Worm (Caenorhabditis elegans) whole organism, L1 larva: ENCODE data around the gene ctl-3.

Source experiments
- C04F5.9 ChIP-seq: sonication (generic microtip); optimal IDR thresholded peaks from 2 replicates; lab custom pipeline; 2016; ENCODE audit warnings: missing genetic modification characterization, missing compliant biosample characterization
- C16A3.4 ChIP-seq: fragments of 150-350 bp; optimal IDR thresholded peaks from 2 replicates; lab custom pipeline; 2014; ENCODE audit warnings: missing biosample characterization, missing genetic modification characterization
- F16B12.6 ChIP-seq: fragments of 150-350 bp; optimal IDR thresholded peaks from 2 replicates; lab custom pipeline; 2014; ENCODE audit warnings: missing biosample characterization, missing genetic modification characterization
- Y116A8C.19 ChIP-seq: sonication (generic microtip); optimal IDR thresholded peaks from 2 replicates; lab custom pipeline; 2016; ENCODE audit warnings: missing compliant biosample characterization, missing genetic modification characterization, borderline replicate concordance
- aly-2 ChIP-seq: fragments of 150-350 bp; optimal IDR thresholded peaks from 2 replicates; lab custom pipeline; 2014; ENCODE audit warnings: missing biosample characterization, missing genetic modification characterization
- blmp-1 ChIP-seq: fragments of 150-350 bp; optimal IDR thresholded peaks from 2 replicates; lab custom pipeline; 2014; ENCODE audit warnings: missing biosample characterization, missing genetic modification characterization
- ceh-8 ChIP-seq: fragments of 200-800 bp; sonication (Bioruptor generic); optimal IDR thresholded peaks from 2 replicates; lab custom pipeline; 2018; ENCODE audit warnings: mild to moderate bottlenecking, missing genetic modification characterization, moderate library complexity, missing compliant biosample characterization
- ceh-88 ChIP-seq: fragments of 200-800 bp; sonication (Bioruptor generic); IDR thresholded peaks from 2 replicates; pipeline ENCODE4 v1.3.6; 2022; ENCODE audit warnings: missing genetic modification characterization, missing compliant biosample characterization
- ces-1 ChIP-seq: fragments of 150-350 bp; optimal IDR thresholded peaks from 2 replicates; lab custom pipeline; 2014; ENCODE audit warnings: missing biosample characterization, missing genetic modification reagents, missing genetic modification characterization
- dsc-1 ChIP-seq: sonication (generic microtip); optimal IDR thresholded peaks from 2 replicates; lab custom pipeline; 2016; ENCODE audit warnings: mild to moderate bottlenecking, missing genetic modification characterization, missing compliant biosample characterization
- efl-1 ChIP-seq, 4 experiments: fragments of 150-350 bp; optimal IDR thresholded peaks in 3 of 4; peaks in 1 of 4; 1 replicate in 1 of 4; 2 replicates in 3 of 4; lab custom pipeline; 2014; ENCODE audit warnings: missing biosample characterization in 2 of 4, missing genetic modification characterization in 2 of 4, missing genetic modification reagents in 2 of 4
- egl-13 ChIP-seq: sonication (generic microtip); optimal IDR thresholded peaks from 2 replicates; lab custom pipeline; 2016; ENCODE audit warnings: missing genotype, missing genetic modification reagents, missing genetic modification characterization, missing compliant biosample characterization
- egl-27 ChIP-seq, 2 experiments: fragments of 150-350 bp in 1 of 2; sonication (generic microtip); optimal IDR thresholded peaks; 3 replicates each; lab custom pipeline; 2017 to 2018; ENCODE audit warnings: missing biosample characterization in 2 of 2, missing genetic modification characterization in 2 of 2, missing genetic modification reagents in 2 of 2
- elt-2 ChIP-seq: sonication (generic microtip); optimal IDR thresholded peaks from 2 replicates; lab custom pipeline; 2016; ENCODE audit warnings: missing genetic modification characterization, mild to moderate bottlenecking, inconsistent platforms, missing compliant biosample characterization, missing genetic modification reagents
- ets-5 ChIP-seq: fragments of 200-800 bp; sonication (Bioruptor generic); IDR thresholded peaks from 2 replicates; pipeline ENCODE4 v1.3.6; 2022; ENCODE audit warnings: missing genetic modification characterization, missing compliant biosample characterization
- fos-1 ChIP-seq: fragments of 150-350 bp; optimal IDR thresholded peaks from 2 replicates; lab custom pipeline; 2014; ENCODE audit warnings: missing biosample characterization, missing genetic modification characterization
- grh-1 ChIP-seq: fragments of 200-800 bp; sonication (Bioruptor generic); IDR thresholded peaks from 2 replicates; pipeline ENCODE4 v1.3.6; 2022; ENCODE audit warnings: missing genetic modification reagents, missing genetic modification characterization, missing compliant biosample characterization
- hlh-17 ChIP-seq: fragments of 200-800 bp; sonication (Bioruptor generic); optimal IDR thresholded peaks from 2 replicates; lab custom pipeline; 2018; ENCODE audit warnings: missing genetic modification characterization, mild to moderate bottlenecking, missing compliant biosample characterization, moderate library complexity, borderline replicate concordance
- hlh-4 ChIP-seq: sonication (generic microtip); optimal IDR thresholded peaks from 2 replicates; lab custom pipeline; 2016; ENCODE audit warnings: mild to moderate bottlenecking, missing genetic modification characterization, missing compliant biosample characterization
- hpl-2 ChIP-seq: fragments of 150-350 bp; optimal IDR thresholded peaks from 2 replicates; lab custom pipeline; 2014; ENCODE audit warnings: missing biosample characterization, missing genetic modification reagents, missing genetic modification characterization
- jun-1 ChIP-seq: fragments of 150-350 bp; optimal IDR thresholded peaks from 2 replicates; lab custom pipeline; 2014; ENCODE audit warnings: missing biosample characterization, missing genetic modification reagents, missing genetic modification characterization
- lin-13 ChIP-seq: fragments of 150-350 bp; optimal IDR thresholded peaks from 2 replicates; lab custom pipeline; 2014; ENCODE audit warnings: missing biosample characterization, missing genetic modification reagents, missing genetic modification characterization
- lin-15B ChIP-seq: fragments of 150-350 bp; sonication (generic microtip); optimal IDR thresholded peaks from 3 replicates; lab custom pipeline; 2014; ENCODE audit warnings: missing biosample characterization, missing genetic modification characterization
- lin-35 ChIP-seq, 2 experiments: fragments of 150-350 bp; optimal IDR thresholded peaks; 2 replicates each; lab custom pipeline; 2014; ENCODE audit warnings: missing biosample characterization in 2 of 2, missing genetic modification characterization in 2 of 2, missing genetic modification reagents in 2 of 2
- lin-39 ChIP-seq: fragments of 150-350 bp; optimal IDR thresholded peaks from 2 replicates; lab custom pipeline; 2014; ENCODE audit warnings: missing biosample characterization, missing genetic modification reagents, missing genetic modification characterization
- lir-3 ChIP-seq: sonication (generic microtip); optimal IDR thresholded peaks from 2 replicates; lab custom pipeline; 2016; ENCODE audit warnings: mild to moderate bottlenecking, missing genetic modification characterization, moderate library complexity, missing compliant biosample characterization; ENCODE audit not compliant: poor library complexity
- lsy-2 ChIP-seq, 2 experiments: fragments of 150-350 bp; optimal IDR thresholded peaks; 2 replicates each; lab custom pipeline; 2014; ENCODE audit warnings: missing biosample characterization in 2 of 2, missing genetic modification characterization in 2 of 2
- mab-9 ChIP-seq: fragments of 200-800 bp; sonication (Bioruptor generic); IDR thresholded peaks from 2 replicates; pipeline ENCODE4 v1.3.6; 2022; ENCODE audit warnings: missing genetic modification reagents, missing genetic modification characterization, missing compliant biosample characterization
- mef-2 ChIP-seq: fragments of 150-350 bp; optimal IDR thresholded peaks from 2 replicates; lab custom pipeline; 2014; ENCODE audit warnings: missing biosample characterization, missing genetic modification characterization
- mep-1 ChIP-seq: fragments of 150-350 bp; optimal IDR thresholded peaks from 2 replicates; lab custom pipeline; 2014; ENCODE audit warnings: missing biosample characterization, missing genetic modification characterization
- nhr-11 ChIP-seq: fragments of 150-350 bp; optimal IDR thresholded peaks from 2 replicates; lab custom pipeline; 2014; ENCODE audit warnings: missing biosample characterization, missing genetic modification characterization
- nhr-12 ChIP-seq: sonication (generic microtip); optimal IDR thresholded peaks from 2 replicates; lab custom pipeline; 2017; ENCODE audit warnings: missing biosample characterization, missing genetic modification characterization
- nhr-237 ChIP-seq: fragments of 150-350 bp; optimal IDR thresholded peaks from 2 replicates; lab custom pipeline; 2014; ENCODE audit warnings: missing biosample characterization, missing genetic modification characterization
- nhr-47 ChIP-seq: sonication (generic microtip); optimal IDR thresholded peaks from 2 replicates; lab custom pipeline; 2016; ENCODE audit warnings: mild to moderate bottlenecking, missing genetic modification characterization, moderate library complexity, missing compliant biosample characterization
- nhr-71 ChIP-seq: sonication (generic microtip); optimal IDR thresholded peaks from 2 replicates; lab custom pipeline; 2016; ENCODE audit warnings: mild to moderate bottlenecking, missing genetic modification characterization, moderate library complexity, missing compliant biosample characterization
- nhr-84 ChIP-seq: sonication (generic microtip); optimal IDR thresholded peaks from 2 replicates; lab custom pipeline; 2017; ENCODE audit warnings: missing biosample characterization, missing genetic modification characterization
- nhr-85 ChIP-seq: sonication (generic microtip); peaks from one replicate; lab custom pipeline; 2016; ENCODE audit warnings: missing genetic modification characterization, inconsistent platforms, missing compliant biosample characterization
- pqm-1 ChIP-seq: sonication (generic microtip); optimal IDR thresholded peaks from 3 replicates; lab custom pipeline; 2017; ENCODE audit warnings: missing biosample characterization, missing genetic modification characterization
- rnt-1 ChIP-seq: sonication (generic microtip); optimal IDR thresholded peaks from 2 replicates; lab custom pipeline; 2016; ENCODE audit warnings: mild to moderate bottlenecking, missing genetic modification characterization, moderate library complexity, missing compliant biosample characterization
- skn-1 ChIP-seq: fragments of 150-350 bp; optimal IDR thresholded peaks from 2 replicates; lab custom pipeline; 2014; ENCODE audit warnings: missing biosample characterization, missing genetic modification characterization
- snu-23 ChIP-seq: sonication (generic microtip); optimal IDR thresholded peaks from 2 replicates; lab custom pipeline; 2016; ENCODE audit warnings: missing genetic modification characterization, missing compliant biosample characterization
- sox-4 ChIP-seq: sonication (generic microtip); optimal IDR thresholded peaks from 2 replicates; lab custom pipeline; 2016; ENCODE audit warnings: missing genetic modification characterization, missing compliant biosample characterization
- swsn-7 ChIP-seq: sonication (generic microtip); optimal IDR thresholded peaks from 2 replicates; lab custom pipeline; 2016; ENCODE audit warnings: missing genetic modification characterization, missing compliant biosample characterization
- tlp-1 ChIP-seq: fragments of 150-350 bp; optimal IDR thresholded peaks from 2 replicates; lab custom pipeline; 2014; ENCODE audit warnings: missing biosample characterization, missing genetic modification characterization
- unc-130 ChIP-seq: fragments of 150-350 bp; optimal IDR thresholded peaks from 2 replicates; lab custom pipeline; 2017; ENCODE audit warnings: missing biosample characterization, missing genetic modification characterization, inconsistent platforms
- unc-86 ChIP-seq: sonication (generic microtip); optimal IDR thresholded peaks from 2 replicates; lab custom pipeline; 2016; ENCODE audit warnings: missing genetic modification characterization, missing compliant biosample characterization
- vab-15 ChIP-seq: sonication (generic microtip); optimal IDR thresholded peaks from 2 replicates; lab custom pipeline; 2017; ENCODE audit warnings: missing genotype, mild to moderate bottlenecking, missing genetic modification characterization, missing compliant biosample characterization
- zag-1 ChIP-seq: fragments of 150-350 bp; optimal IDR thresholded peaks from 2 replicates; lab custom pipeline; 2014; ENCODE audit warnings: missing biosample characterization, missing genetic modification characterization
- zip-4 ChIP-seq: fragments of 200-800 bp; sonication (Bioruptor generic); optimal IDR thresholded peaks from 2 replicates; lab custom pipeline; 2018; ENCODE audit warnings: mild to moderate bottlenecking, missing genetic modification characterization, moderate library complexity, missing compliant biosample characterization
- ztf-11 ChIP-seq, 2 experiments: sonication (generic microtip); optimal IDR thresholded peaks; 2 replicates each; lab custom pipeline; 2016 to 2017; ENCODE audit warnings: missing genetic modification characterization in 2 of 2, missing biosample characterization in 1 of 2, missing compliant biosample characterization in 1 of 2
- ztf-4 ChIP-seq: fragments of 150-350 bp; optimal IDR thresholded peaks from 2 replicates; lab custom pipeline; 2014; ENCODE audit warnings: missing biosample characterization, missing genetic modification characterization

ctl-3 gene

DNA sequence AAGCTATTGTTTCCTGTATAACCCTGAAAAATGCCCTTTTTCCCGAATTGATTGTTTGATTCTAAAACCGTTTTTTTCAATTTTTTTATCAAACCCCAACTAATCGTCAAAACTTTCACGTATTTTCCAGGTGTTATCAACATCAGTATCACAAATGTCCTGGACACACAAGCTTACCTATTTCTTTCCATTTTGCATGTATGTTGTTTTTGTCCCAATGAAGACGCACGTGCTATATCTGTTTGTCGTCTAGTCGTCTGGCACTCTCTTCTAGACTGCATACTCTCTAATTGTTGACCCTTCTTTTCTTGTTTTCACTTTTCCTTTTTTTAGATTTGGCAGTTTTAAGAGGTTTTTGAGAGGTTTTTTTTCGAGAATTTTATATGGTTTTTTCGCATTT is 14.3 kb downstream of the ctl-3 start (continued):
- peak; percentile 30 to 49 for TF ChIP-seq efl-1 (optimal IDR thresholded peaks at IDR 0.05; lab: Kevin White, UChicago)
- TF ChIP-seq efl-1 (GFP tag; optimal IDR thresholded peaks at IDR 0.05 in 1 of 2; lab: Kevin White, UChicago), result peak in 1 of 2 experiments; percentile 72
- TF ChIP-seq lin-35 (GFP tag; optimal IDR thresholded peaks at IDR 0.05; lab: Kevin White, UChicago), result peak; percentile 14 to 68
- no peak for TF ChIP-seq ces-1 (GFP tag; lab: Kevin White, UChicago)
- TF ChIP-seq lsy-2 (tag; optimal IDR thresholded peaks at IDR 0.05; lab: Kevin White, UChicago), result peak; percentile 24 to 46
- no peak for TF ChIP-seq grh-1 (GFP tag; lab: Robert Waterston, UW)
- TF ChIP-seq Y116A8C.19 (tag; lab: Kevin White, UChicago), result no peak
- TF ChIP-seq nhr-12 (tag; lab: Kevin White, UChicago), result no peak
- no peak for TF ChIP-seq nhr-84 (tag; lab: Kevin White, UChicago)
- TF ChIP-seq elt-2 (tag; lab: Kevin White, UChicago), result peak; percentile 87
- TF ChIP-seq unc-86, result no peak
- TF ChIP-seq hlh-17 (GFP tag; lab: Kevin White, UChicago), result no peak
- TF ChIP-seq nhr-85 (tag; lab: Kevin White, UChicago), result peak; percentile 85
- no peak for TF ChIP-seq ztf-4 (tag; lab: Kevin White, UChicago)
- no peak for TF ChIP-seq zip-4 (GFP tag; lab: Kevin White, UChicago)
- TF ChIP-seq skn-1 (tag; lab: Kevin White, UChicago), result peak; percentile 66
- TF ChIP-seq ceh-8 (GFP tag; lab: Kevin White, UChicago), result no peak
- TF ChIP-seq nhr-47 (tag; lab: Kevin White, UChicago), result peak; percentile 9
- TF ChIP-seq rnt-1 (tag; lab: Kevin White, UChicago), result peak; percentile 2
- no peak for TF ChIP-seq vab-15 (tag; lab: Kevin White, UChicago)
- no peak for TF ChIP-seq C16A3.4
- TF ChIP-seq F16B12.6 (tag; lab: Kevin White, UChicago), result no peak
- TF ChIP-seq nhr-11 (tag; lab: Kevin White, UChicago), result no peak
- TF ChIP-seq lin-15B (tag; lab: Kevin White, UChicago), result no peak
- peak; percentile 95 for TF ChIP-seq blmp-1 (tag; lab: Kevin White, UChicago)
- TF ChIP-seq aly-2 (tag; lab: Kevin White, UChicago), result no peak
- peak; percentile 19 for TF ChIP-seq swsn-7 (tag; lab: Kevin White, UChicago)
- no peak for TF ChIP-seq egl-13 (tag; lab: Kevin White, UChicago)
- no peak for TF ChIP-seq unc-130 (tag; lab: Kevin White, UChicago)
- no peak for TF ChIP-seq mef-2 (tag; lab: Kevin White, UChicago)
- TF ChIP-seq egl-27 (tag; optimal IDR thresholded peaks at IDR 0.05; lab: Kevin White, UChicago), result no peak
- TF ChIP-seq ztf-11 (tag; optimal IDR thresholded peaks at IDR 0.05; lab: Kevin White, UChicago), result no peak
- no peak for TF ChIP-seq dsc-1 (tag; lab: Kevin White, UChicago)
- TF ChIP-seq nhr-237 (tag; lab: Kevin White, UChicago), result no peak
- peak; percentile 32 for TF ChIP-seq fos-1
- TF ChIP-seq hlh-4 (tag; lab: Kevin White, UChicago), result no peak
- TF ChIP-seq tlp-1 (tag; lab: Kevin White, UChicago), result no peak
- TF ChIP-seq snu-23 (GFP tag; lab: Kevin White, UChicago), result peak; percentile 77
- TF ChIP-seq zag-1, result no peak
- no peak for TF ChIP-seq pqm-1 (tag; lab: Kevin White, UChicago)
- TF ChIP-seq sox-4, result no peak
- TF ChIP-seq ceh-88 (GFP tag; lab: Robert Waterston, UW), result no peak
- TF ChIP-seq jun-1 (tag; lab: Kevin White, UChicago), result no peak
- TF ChIP-seq ets-5 (GFP tag; lab: Robert Waterston, UW), result no peak
- peak; percentile 69 for TF ChIP-seq nhr-71 (tag; lab: Kevin White, UChicago)
- TF ChIP-seq lin-13 (GFP tag; lab: Kevin White, UChicago), result no peak
- no peak for TF ChIP-seq lin-39 (tag; lab: Kevin White, UChicago)
- TF ChIP-seq mep-1, result peak; percentile 75
- no peak for TF ChIP-seq C04F5.9 (tag; lab: Kevin White, UChicago)
- TF ChIP-seq lir-3 (tag; lab: Kevin White, UChicago), result no peak
- TF ChIP-seq hpl-2 (GFP tag; lab: Kevin White, UChicago), result no peak
- no peak for TF ChIP-seq mab-9 (GFP tag; lab: Robert Waterston, UW)
